Worm (Caenorhabditis elegans) whole organism, L2 larva: ENCODE results near the gene C34D4.4.

Source experiments
- C34F6.9 ChIP-seq: fragments of 150-350 bp; optimal IDR thresholded peaks from 2 replicates; lab custom pipeline; 2014; ENCODE audit warnings: missing biosample characterization, missing genetic modification characterization
- Y55F3AM.14 ChIP-seq: fragments of 200-800 bp; sonication (Bioruptor generic); optimal IDR thresholded peaks from 2 replicates; lab custom pipeline; 2018; ENCODE audit warnings: mild to moderate bottlenecking, missing genetic modification characterization, missing compliant biosample characterization
- dmd-4 ChIP-seq: sonication (generic microtip); optimal IDR thresholded peaks from 2 replicates; lab custom pipeline; 2017; ENCODE audit warnings: missing biosample characterization, missing genetic modification characterization
- egl-27 ChIP-seq: sonication (generic microtip); optimal IDR thresholded peaks from 3 replicates; lab custom pipeline; 2017; ENCODE audit warnings: missing biosample characterization, missing genetic modification reagents, missing genetic modification characterization
- elt-3 ChIP-seq: sonication (generic microtip); optimal IDR thresholded peaks from 2 replicates; lab custom pipeline; 2017; ENCODE audit warnings: missing biosample characterization, missing genetic modification characterization
- lin-11 ChIP-seq: fragments of 150-350 bp; sonication (generic microtip); optimal IDR thresholded peaks from 2 replicates; lab custom pipeline; 2014; ENCODE audit warnings: missing biosample characterization, missing genetic modification characterization, inconsistent platforms, mixed read lengths
- lin-13 ChIP-seq: fragments of 150-350 bp; optimal IDR thresholded peaks from 2 replicates; lab custom pipeline; 2014; ENCODE audit warnings: missing biosample characterization, missing genetic modification reagents, missing genetic modification characterization
- nhr-10 ChIP-seq: sonication (generic microtip); optimal IDR thresholded peaks from 2 replicates; lab custom pipeline; 2017; ENCODE audit warnings: missing biosample characterization, missing genetic modification characterization
- nhr-11 ChIP-seq: fragments of 150-350 bp; optimal IDR thresholded peaks from 2 replicates; lab custom pipeline; 2014; ENCODE audit warnings: missing biosample characterization, missing genetic modification characterization
- nhr-23 ChIP-seq: fragments of 150-350 bp; optimal IDR thresholded peaks from 2 replicates; lab custom pipeline; 2014; ENCODE audit warnings: missing biosample characterization, missing genetic modification reagents, missing genetic modification characterization
- nhr-237 ChIP-seq: fragments of 150-350 bp; optimal IDR thresholded peaks from 2 replicates; lab custom pipeline; 2014; ENCODE audit warnings: missing biosample characterization, missing genetic modification characterization
- nhr-77 ChIP-seq: fragments of 150-350 bp; optimal IDR thresholded peaks from 2 replicates; lab custom pipeline; 2014; ENCODE audit warnings: missing biosample characterization, missing genetic modification characterization
- sem-4 ChIP-seq: fragments of 150-350 bp; optimal IDR thresholded peaks from 2 replicates; lab custom pipeline; 2014; ENCODE audit warnings: missing biosample characterization, missing genetic modification reagents, missing genetic modification characterization
- unc-39 ChIP-seq: fragments of 150-350 bp; optimal IDR thresholded peaks from 2 replicates; lab custom pipeline; 2014; ENCODE audit warnings: missing biosample characterization, missing genetic modification characterization
- unc-62 ChIP-seq: fragments of 150-350 bp; optimal IDR thresholded peaks from 2 replicates; lab custom pipeline; 2014; ENCODE audit warnings: missing biosample characterization, missing genetic modification reagents, missing genetic modification characterization
- zag-1 ChIP-seq: fragments of 150-350 bp; optimal IDR thresholded peaks from 2 replicates; lab custom pipeline; 2014; ENCODE audit warnings: missing biosample characterization, missing genetic modification characterization
- ztf-11 ChIP-seq: sonication (generic microtip); optimal IDR thresholded peaks from 2 replicates; lab custom pipeline; 2017; ENCODE audit warnings: missing biosample characterization, missing genetic modification characterization

Gene C34D4.4

ce11 chrIV:7191745-7192144 is 42.6 kb downstream of the C34D4.4 start, which contains the start of gene R13A1.5:
R13A1.5 (minus strand) TSS chrIV:7191845.
- no peak for TF ChIP-seq dmd-4 (tag; lab: Kevin White, UChicago)
- TF ChIP-seq, all 48 proteins: peak for 0

ce11 chrIV:7195734-7196133 is 46.6 kb downstream of the C34D4.4 start, which contains the start of gene best-16:
best-16 (minus strand) TSS chrIV:7195834.
- TF ChIP-seq unc-39 (tag; lab: Kevin White, UChicago) (no peak), C34F6.9 (tag; lab: Kevin White, UChicago) (no peak), egl-27 (tag; lab: Kevin White, UChicago) (no peak), nhr-10 (no peak), lin-13 (no peak), lin-11 (no peak), elt-3 (tag; lab: Kevin White, UChicago) (no peak), nhr-237 (tag; lab: Kevin White, UChicago) (no peak), nhr-23 (tag; lab: Kevin White, UChicago) (no peak), ztf-11 (tag; lab: Kevin White, UChicago) (no peak), nhr-77 (no peak), unc-62 (GFP tag; lab: Kevin White, UChicago) (no peak), dmd-4 (tag; lab: Kevin White, UChicago) (no peak), nhr-11 (no peak)

- TF ChIP-seq Y55F3AM.14 (GFP tag; lab: Kevin White, UChicago): no peak
- no peak for TF ChIP-seq sem-4 (tag; lab: Kevin White, UChicago)
- no peak for TF ChIP-seq zag-1 (tag; lab: Kevin White, UChicago)
Measured at ce11 chrIV:7196853-7197252, 47.7 kb downstream of the C34D4.4 start, which contains the start of gene unc-8. unc-8 (plus strand) TSS chrIV:7197153.
